Worm (Caenorhabditis elegans) whole organism, L4 larva: ENCODE results near the gene R13H4.7.
A peak's percentile ranks its signal among the peaks of the same experiment; 100 is the strongest.

Experiments
- F26F4.8 ChIP-seq: fragments of 200-800 bp; sonication (Bioruptor generic); conservative IDR thresholded peaks from 2 replicates; pipeline ENCODE4 v1.3.6; 2022; ENCODE audit warnings: missing genetic modification characterization, missing compliant biosample characterization
- F37D6.2 ChIP-seq: sonication (generic microtip); optimal IDR thresholded peaks from 2 replicates; lab custom pipeline; 2016; ENCODE audit warnings: mild to moderate bottlenecking, missing genetic modification characterization, missing compliant biosample characterization
- F44E2.7 ChIP-seq: fragments of 200-800 bp; sonication (Bioruptor generic); IDR thresholded peaks from 2 replicates; pipeline ENCODE4 v2.1.2; 2022; ENCODE audit warnings: missing genetic modification characterization, missing compliant biosample characterization
- F49E8.2 ChIP-seq: sonication (generic microtip); optimal IDR thresholded peaks from 2 replicates; lab custom pipeline; 2016; ENCODE audit warnings: missing compliant biosample characterization, mild to moderate bottlenecking, missing genetic modification characterization, borderline replicate concordance
- T20F7.1 ChIP-seq: fragments of 200-800 bp; sonication (Bioruptor generic); optimal IDR thresholded peaks from 2 replicates; lab custom pipeline; 2018; ENCODE audit warnings: mild to moderate bottlenecking, missing genetic modification characterization, missing compliant biosample characterization
- T26A8.4 ChIP-seq: fragments of 200-800 bp; sonication (Bioruptor generic); IDR thresholded peaks from 2 replicates; pipeline ENCODE4 v1.3.6; 2022; ENCODE audit warnings: missing genetic modification characterization, missing compliant biosample characterization
- Y75B8A.6 ChIP-seq: fragments of 200-800 bp; sonication (Bioruptor generic); IDR thresholded peaks from 2 replicates; pipeline ENCODE4 v1.3.6; 2022; ENCODE audit warnings: missing genetic modification reagents, missing genetic modification characterization, missing compliant biosample characterization
- ZK337.2 ChIP-seq: fragments of 200-800 bp; sonication (Bioruptor generic); IDR thresholded peaks from 2 replicates; pipeline ENCODE4 v1.3.6; 2022; ENCODE audit warnings: missing genetic modification reagents, missing genetic modification characterization, missing compliant biosample characterization
- ama-1 ChIP-seq: fragments of 150-350 bp; optimal IDR thresholded peaks from 2 replicates; lab custom pipeline; 2014; ENCODE audit warnings: inconsistent platforms, mixed read lengths
- arid-1 ChIP-seq: fragments of 200-800 bp; sonication (Bioruptor generic); conservative IDR thresholded peaks from 2 replicates; pipeline ENCODE4 v1.3.6; 2022; ENCODE audit warnings: missing genetic modification reagents, missing genetic modification characterization, missing compliant biosample characterization
- attf-4 ChIP-seq: sonication (generic microtip); optimal IDR thresholded peaks from 3 replicates; lab custom pipeline; 2017; ENCODE audit warnings: missing biosample characterization, missing genetic modification characterization
- ceh-20 ChIP-seq: fragments of 200-800 bp; sonication (Bioruptor generic); IDR thresholded peaks from 2 replicates; pipeline ENCODE4 v1.3.6; 2022; ENCODE audit warnings: missing genetic modification reagents, missing genetic modification characterization, missing compliant biosample characterization
- ceh-32 ChIP-seq: sonication (generic microtip); optimal IDR thresholded peaks from 2 replicates; lab custom pipeline; 2016; ENCODE audit warnings: mild to moderate bottlenecking, missing genetic modification characterization, missing compliant biosample characterization; ENCODE audit not compliant: poor library complexity
- ceh-44 ChIP-seq: fragments of 200-800 bp; sonication (Bioruptor generic); IDR thresholded peaks from 2 replicates; pipeline ENCODE4 v1.3.6; 2022; ENCODE audit warnings: missing genetic modification reagents, missing genetic modification characterization, missing compliant biosample characterization
- ces-1 ChIP-seq: fragments of 150-350 bp; sonication (generic microtip); optimal IDR thresholded peaks from 4 replicates; lab custom pipeline; 2014; ENCODE audit warnings: missing biosample characterization, missing genetic modification reagents, missing genetic modification characterization
- cey-2 ChIP-seq: sonication (generic microtip); optimal IDR thresholded peaks from 3 replicates; lab custom pipeline; 2017; ENCODE audit warnings: missing genetic modification characterization, mild to moderate bottlenecking, missing compliant biosample characterization, antibody characterized with exemption, borderline replicate concordance; ENCODE audit not compliant: insufficient read depth
- daf-12 ChIP-seq: fragments of 150-350 bp; optimal IDR thresholded peaks from 2 replicates; lab custom pipeline; 2014; ENCODE audit warnings: missing biosample characterization, missing genetic modification reagents, missing genetic modification characterization
- daf-19 ChIP-seq: fragments of 200-800 bp; sonication (Bioruptor generic); conservative IDR thresholded peaks from 2 replicates; pipeline ENCODE4 v1.3.6; 2022; ENCODE audit warnings: missing genetic modification characterization, missing compliant biosample characterization
- dmd-6 ChIP-seq: fragments of 200-800 bp; sonication (Bioruptor generic); IDR thresholded peaks from 2 replicates; pipeline ENCODE4 v1.3.6; 2022; ENCODE audit warnings: missing genetic modification reagents, missing genetic modification characterization, missing compliant biosample characterization
- dmd-9 ChIP-seq: fragments of 200-800 bp; sonication (Bioruptor generic); IDR thresholded peaks from 2 replicates; pipeline ENCODE4 v1.3.6; 2022; ENCODE audit warnings: missing genetic modification reagents, missing genetic modification characterization, missing compliant biosample characterization
- dpl-1 ChIP-seq: fragments of 150-350 bp; optimal IDR thresholded peaks from 2 replicates; lab custom pipeline; 2014; ENCODE audit warnings: missing biosample characterization, missing genetic modification reagents, missing genetic modification characterization
- hif-1 ChIP-seq, 2 experiments: sonication (generic microtip); optimal IDR thresholded peaks; 2 replicates each; lab custom pipeline; 2016 to 2017; ENCODE audit warnings: missing compliant biosample characterization in 2 of 2, missing genetic modification characterization in 2 of 2, missing genetic modification reagents in 2 of 2, missing genotype in 2 of 2, mild to moderate bottlenecking in 1 of 2
- hlh-11 ChIP-seq: fragments of 200-800 bp; sonication (Bioruptor generic); optimal IDR thresholded peaks from 2 replicates; lab custom pipeline; 2018; ENCODE audit warnings: mild to moderate bottlenecking, missing genetic modification characterization, missing compliant biosample characterization
- lin-13 ChIP-seq: fragments of 150-350 bp; optimal IDR thresholded peaks from 2 replicates; lab custom pipeline; 2014; ENCODE audit warnings: missing biosample characterization, missing genetic modification reagents, missing genetic modification characterization
- lin-15B ChIP-seq: fragments of 150-350 bp; sonication (generic microtip); optimal IDR thresholded peaks from 3 replicates; lab custom pipeline; 2014; ENCODE audit warnings: missing biosample characterization, missing genetic modification characterization
- lin-29 ChIP-seq: fragments of 200-800 bp; sonication (Bioruptor generic); IDR thresholded peaks from 2 replicates; pipeline ENCODE4 v1.3.6; 2022; ENCODE audit warnings: missing genetic modification reagents, missing genetic modification characterization, missing compliant biosample characterization
- lin-39 ChIP-seq: fragments of 150-350 bp; optimal IDR thresholded peaks from 2 replicates; lab custom pipeline; 2014; ENCODE audit warnings: missing biosample characterization, missing genetic modification reagents, missing genetic modification characterization
- madf-9 ChIP-seq: fragments of 200-800 bp; sonication (Bioruptor generic); conservative IDR thresholded peaks from 2 replicates; pipeline ENCODE4 v1.3.6; 2022; ENCODE audit warnings: missing genetic modification reagents, missing genetic modification characterization, missing compliant biosample characterization
- mdt-29 ChIP-seq: fragments of 200-800 bp; sonication (Bioruptor generic); IDR thresholded peaks from 2 replicates; pipeline ENCODE4 v1.3.6; 2022; ENCODE audit warnings: missing genetic modification reagents, missing genetic modification characterization, missing compliant biosample characterization
- mep-1 ChIP-seq: fragments of 150-350 bp; sonication (generic microtip); optimal IDR thresholded peaks from 3 replicates; lab custom pipeline; 2014; ENCODE audit warnings: missing biosample characterization, missing genetic modification characterization
- mxl-3 ChIP-seq: fragments of 200-800 bp; sonication (Bioruptor generic); optimal IDR thresholded peaks from 2 replicates; lab custom pipeline; 2018; ENCODE audit warnings: mild to moderate bottlenecking, missing genetic modification characterization, missing compliant biosample characterization
- nhr-10 ChIP-seq: fragments of 150-350 bp; optimal IDR thresholded peaks from 2 replicates; lab custom pipeline; 2014; ENCODE audit warnings: missing biosample characterization, missing genetic modification characterization
- nhr-11 ChIP-seq: fragments of 150-350 bp; optimal IDR thresholded peaks from 2 replicates; lab custom pipeline; 2014; ENCODE audit warnings: missing biosample characterization, missing genetic modification characterization
- nhr-237 ChIP-seq: sonication (generic microtip); optimal IDR thresholded peaks from 2 replicates; lab custom pipeline; 2017; ENCODE audit warnings: missing biosample characterization, missing genetic modification characterization
- nhr-25 ChIP-seq: sonication (generic microtip); optimal IDR thresholded peaks from 2 replicates; lab custom pipeline; 2017; ENCODE audit warnings: missing genetic modification characterization, mild to moderate bottlenecking, missing compliant biosample characterization, antibody characterized with exemption, moderate library complexity, borderline replicate concordance; ENCODE audit not compliant: insufficient read depth
- nhr-41 ChIP-seq: fragments of 200-800 bp; sonication (Bioruptor generic); IDR thresholded peaks from 2 replicates; pipeline ENCODE4 v1.3.6; 2022; ENCODE audit warnings: missing genetic modification reagents, missing genetic modification characterization, missing compliant biosample characterization
- nhr-42 ChIP-seq: fragments of 200-800 bp; sonication (Bioruptor generic); IDR thresholded peaks from 2 replicates; pipeline ENCODE4 v1.3.6; 2022; ENCODE audit warnings: missing genetic modification characterization, missing compliant biosample characterization
- nhr-48 ChIP-seq: sonication (generic microtip); optimal IDR thresholded peaks from 2 replicates; lab custom pipeline; 2016; ENCODE audit warnings: mild to moderate bottlenecking, missing genetic modification characterization, missing compliant biosample characterization
- nhr-76 ChIP-seq: fragments of 150-350 bp; optimal IDR thresholded peaks from 2 replicates; lab custom pipeline; 2014; ENCODE audit warnings: missing biosample characterization, missing genetic modification characterization
- nhr-77 ChIP-seq: fragments of 150-350 bp; optimal IDR thresholded peaks from 2 replicates; lab custom pipeline; 2014; ENCODE audit warnings: missing biosample characterization, missing genetic modification characterization
- pha-4 ChIP-seq, 2 experiments: fragments of 150-350 bp in 1 of 2; fragments of 200-800 bp in 1 of 2; sonication (Bioruptor generic) in 1 of 2; IDR thresholded peaks in 1 of 2; optimal IDR thresholded peaks in 1 of 2; 2 replicates each; pipeline versions ENCODE4 v1.3.6 to Lab custom; 2014 to 2022; ENCODE audit warnings: missing genetic modification characterization in 2 of 2, missing genetic modification reagents in 2 of 2, missing biosample characterization in 1 of 2, missing compliant biosample characterization in 1 of 2
- php-3 ChIP-seq: fragments of 200-800 bp; sonication (Bioruptor generic); IDR thresholded peaks from 2 replicates; pipeline ENCODE4 v1.3.6; 2022; ENCODE audit warnings: missing genetic modification reagents, missing genetic modification characterization, missing compliant biosample characterization
- saeg-2 ChIP-seq: fragments of 200-800 bp; sonication (Bioruptor generic); IDR thresholded peaks from 2 replicates; pipeline ENCODE4 v1.3.6; 2022; ENCODE audit warnings: missing genetic modification reagents, missing genetic modification characterization, missing compliant biosample characterization
- sdz-12 ChIP-seq: fragments of 200-800 bp; sonication (Bioruptor generic); optimal IDR thresholded peaks from 2 replicates; lab custom pipeline; 2018; ENCODE audit warnings: mild to moderate bottlenecking, missing genetic modification characterization, missing compliant biosample characterization
- set-16 ChIP-seq: fragments of 200-800 bp; sonication (Bioruptor generic); IDR thresholded peaks from 2 replicates; pipeline ENCODE4 v1.3.6; 2022; ENCODE audit warnings: missing genetic modification reagents, missing genetic modification characterization, missing compliant biosample characterization
- snpc-1.2 ChIP-seq: fragments of 200-800 bp; sonication (Bioruptor generic); IDR thresholded peaks from 2 replicates; pipeline ENCODE4 v1.3.6; 2022; ENCODE audit warnings: missing genetic modification reagents, missing genetic modification characterization, missing compliant biosample characterization
- vab-7 ChIP-seq: fragments of 200-800 bp; sonication (Bioruptor generic); IDR thresholded peaks from 2 replicates; pipeline ENCODE4 v1.3.6; 2022; ENCODE audit warnings: missing genetic modification reagents, missing genetic modification characterization, missing compliant biosample characterization
- zag-1 ChIP-seq: fragments of 150-350 bp; optimal IDR thresholded peaks from 2 replicates; lab custom pipeline; 2014; ENCODE audit warnings: missing biosample characterization, missing genetic modification characterization
- zfp-3 ChIP-seq: fragments of 200-800 bp; sonication (Bioruptor generic); conservative IDR thresholded peaks from 2 replicates; pipeline ENCODE4 v1.3.6; 2022; ENCODE audit warnings: missing genetic modification reagents, missing genetic modification characterization, missing compliant biosample characterization
- ztf-11 ChIP-seq: fragments of 150-350 bp; optimal IDR thresholded peaks from 2 replicates; lab custom pipeline; 2014; ENCODE audit warnings: missing biosample characterization, missing genetic modification characterization
- ztf-7 ChIP-seq: fragments of 150-350 bp; optimal IDR thresholded peaks from 2 replicates; lab custom pipeline; 2014; ENCODE audit warnings: missing biosample characterization, missing genetic modification characterization

Gene R13H4.7

DNA sequence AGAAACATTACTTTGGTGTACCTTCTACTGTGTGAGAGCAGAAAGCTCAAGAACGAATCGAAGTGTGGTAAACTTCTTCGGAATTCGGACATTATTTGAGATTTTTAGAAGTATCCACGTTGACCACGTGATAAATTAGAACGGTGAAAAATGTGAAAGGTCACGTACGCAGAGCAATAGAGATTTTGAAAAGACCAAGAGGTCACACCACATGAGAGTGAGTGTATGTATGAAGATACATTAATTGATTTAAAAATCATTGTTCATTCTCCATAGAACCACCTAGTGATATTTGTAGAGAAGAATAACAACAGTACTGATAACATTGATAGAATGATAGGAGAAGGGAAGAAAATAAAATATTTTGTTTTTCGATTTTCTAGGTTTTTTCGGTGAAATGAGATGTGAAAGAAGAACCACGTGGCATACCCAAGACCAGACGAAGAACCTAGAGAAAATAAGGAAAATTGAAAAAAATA lies 45.5 kb downstream of the R13H4.7 start, which contains the start of gene pyc-1 (continued):
- TF ChIP-seq nhr-76 (no peak), hif-1 (tag; optimal IDR thresholded peaks at IDR 0.05; lab: Kevin White, UChicago) (peak; percentile 74 to 95), T20F7.1 (GFP tag; lab: Kevin White, UChicago) (peak; percentile 66), vab-7 (GFP tag; lab: Robert Waterston, UW) (no peak), ama-1 (lab: Kevin White, UChicago) (no peak), nhr-41 (GFP tag; lab: Robert Waterston, UW) (no peak), nhr-42 (GFP tag; lab: Robert Waterston, UW) (no peak), lin-13 (GFP tag; lab: Kevin White, UChicago) (no peak), ZK337.2 (GFP tag; lab: Robert Waterston, UW) (no peak), lin-39 (no peak), ces-1 (GFP tag; lab: Kevin White, UChicago) (no peak), dmd-9 (GFP tag; lab: Robert Waterston, UW) (no peak), mdt-29 (GFP tag; lab: Robert Waterston, UW) (peak; percentile 23; the same call in 1 of the 2 replicates), F49E8.2 (no peak), arid-1 (no peak), ztf-11 (tag; lab: Kevin White, UChicago) (no peak), pha-4 (GFP tag; IDR thresholded peaks at IDR 0.05; lab: Robert Waterston, UW) (0 out of 2 replicates have a peak, but pooled peaks have one; percentile 10), pha-4 (tag; optimal IDR thresholded peaks at IDR 0.05; lab: Kevin White, UChicago) (no peak), set-16 (GFP tag; lab: Robert Waterston, UW) (no peak), mxl-3 (GFP tag; lab: Kevin White, UChicago) (peak; percentile 15), F44E2.7 (no peak), attf-4 (tag; lab: Kevin White, UChicago) (no peak), Y75B8A.6 (GFP tag; lab: Robert Waterston, UW) (no peak), cey-2 (tag; lab: Kevin White, UChicago) (no peak), php-3 (no peak), lin-29 (GFP tag; lab: Robert Waterston, UW) (no peak), zag-1 (tag; lab: Kevin White, UChicago) (no peak), F26F4.8 (GFP tag; lab: Robert Waterston, UW) (no peak), lin-15B (no peak), nhr-237 (tag; lab: Kevin White, UChicago) (no peak), sdz-12 (no peak), dmd-6 (peak; percentile 47), nhr-48 (tag; lab: Kevin White, UChicago) (no peak), ceh-44 (no peak), zfp-3 (GFP tag; lab: Robert Waterston, UW) (peak; percentile 64), hlh-11 (tag; lab: Kevin White, UChicago) (peak; percentile 66), mep-1 (peak; percentile 71), madf-9 (GFP tag; lab: Robert Waterston, UW) (no peak), ztf-7 (tag; lab: Kevin White, UChicago) (no peak), nhr-25 (tag; lab: Kevin White, UChicago) (no peak), ceh-20 (GFP tag; lab: Robert Waterston, UW) (no peak), nhr-10 (peak; percentile 90), nhr-77 (tag; lab: Kevin White, UChicago) (peak; percentile 90), daf-19 (no peak), F37D6.2 (tag; lab: Kevin White, UChicago) (no peak), ceh-32 (no peak), saeg-2 (GFP tag; lab: Robert Waterston, UW) (no peak), dpl-1 (no peak), daf-12 (tag; lab: Kevin White, UChicago) (no peak), snpc-1.2 (GFP tag; lab: Robert Waterston, UW) (no peak), T26A8.4 (GFP tag; lab: Robert Waterston, UW) (no peak), nhr-11 (tag; lab: Kevin White, UChicago) (peak; percentile 23)
